Fruit fly (Drosophila melanogaster): ENCODE data around the gene CG34008.

DNA sequence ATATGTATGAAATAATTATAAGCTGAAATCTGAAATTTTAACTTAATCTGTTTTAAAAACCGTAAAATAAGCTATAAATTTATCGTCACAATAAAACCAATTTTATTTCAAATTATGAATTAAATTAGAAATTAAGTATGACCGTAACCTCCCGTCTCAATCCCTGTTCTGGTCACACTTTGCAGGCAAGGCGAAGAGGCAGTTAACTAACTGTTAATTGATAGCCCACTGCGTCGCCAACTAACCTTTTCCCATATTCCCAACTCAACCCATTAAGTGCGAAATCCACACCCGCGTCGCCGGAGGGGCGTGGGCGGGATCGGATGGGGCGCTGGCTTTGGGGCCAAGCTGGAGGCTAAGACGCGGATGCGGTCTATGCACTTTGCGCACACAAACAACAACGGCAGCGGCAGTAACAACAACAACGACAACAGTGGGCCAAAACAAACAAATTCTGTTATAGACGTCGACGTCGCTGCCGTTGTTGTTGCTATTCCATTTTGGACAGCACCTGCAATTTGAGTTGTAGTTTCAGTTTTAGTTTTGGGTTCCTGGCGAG is 20.6 kb downstream of the CG34008 start, which contains the start of gene CG5191:
- TF ChIP-seq CG5204 (GFP tag; optimal IDR thresholded peaks at IDR 0.05) (no peak), toe (GFP tag; optimal IDR thresholded peaks at IDR 0.05) (no peak), Clk (GFP tag; optimal IDR thresholded peaks at IDR 0.05) (no peak), CG14711 (tag; optimal IDR thresholded peaks at IDR 0.05) (no peak), CG7101 (tag; optimal IDR thresholded peaks at IDR 0.05) (no peak), pad (GFP tag; optimal IDR thresholded peaks at IDR 0.05) (no peak), CG11617 (GFP tag; optimal IDR thresholded peaks at IDR 0.05) (peak; percentile 18), CG7045 (GFP tag; optimal IDR thresholded peaks at IDR 0.05) (no peak), Hr96 (GFP tag; optimal IDR thresholded peaks at IDR 0.05) (no peak), Crg-1 (GFP tag; optimal IDR thresholded peaks at IDR 0.05) (no peak)

Data from whole organism, adult.